Fruit fly (Drosophila melanogaster) whole organism: ENCODE results near the gene CG33932.

Experiments used
- EcR ChIP-seq, 2 experiments: fragments of >200 bp; optimal IDR thresholded peaks; 2 replicates each; lab custom pipeline; 2017; ENCODE audit warnings: missing biosample characterization in 2 of 2, missing genetic modification characterization in 2 of 2, missing genetic modification reagents in 2 of 2
- psq ChIP-seq: fragments of >200 bp; optimal IDR thresholded peaks from 2 replicates; lab custom pipeline; 2017

- TF ChIP-seq psq (no peak), EcR (GFP tag; optimal IDR thresholded peaks at IDR 0.05; lab: Kevin White, UChicago) (no peak)
Measured at dm6 chrX:19704083-19704482, 40.1 kb upstream of the CG33932 start, which contains the start of the genes CG14230 and CG14232.
